Worm (Caenorhabditis elegans) whole organism, L4/young adult: Measurements from ENCODE around the gene clec-173.

ENCODE experiments used
- W03F9.2 ChIP-seq: fragments of 150-350 bp; optimal IDR thresholded peaks from 2 replicates; lab custom pipeline; 2014; ENCODE audit warnings: missing biosample characterization, missing genetic modification characterization
- him-1 ChIP-seq: sonication (generic microtip); optimal IDR thresholded peaks from 2 replicates; lab custom pipeline; 2016; ENCODE audit warnings: missing genotype, missing genetic modification reagents, missing genetic modification characterization, missing compliant biosample characterization

ce11 chrIV:3231644-3232043, 35.8 kb downstream of the clec-173 start:
- no peak for TF ChIP-seq W03F9.2
- no peak for TF ChIP-seq him-1
